Worm (Caenorhabditis elegans): Measurements from ENCODE around the gene R13H9.6.
"Not testable (repeated sequence)": the region's sequence is repeated elsewhere in the genome, so short reads cannot be mapped to it uniquely, and the experiment has no call there.

- not testable (repeated sequence) for TF ChIP-seq nhr-6 (tag; optimal IDR thresholded peaks at IDR 0.05); skn-1 (tag; optimal IDR thresholded peaks at IDR 0.05); blmp-1 (tag; optimal IDR thresholded peaks at IDR 0.05; ENCODE audit: insufficient read depth); ZK546.5 (tag; optimal IDR thresholded peaks at IDR 0.05); nhr-129 (tag; optimal IDR thresholded peaks at IDR 0.05); lsy-2 (tag; optimal IDR thresholded peaks at IDR 0.05); ama-1 (optimal IDR thresholded peaks at IDR 0.05)
These were observed 2.2 kb upstream of the R13H9.6 start, which contains the start of gene C02B10.6 for ce11 chrIV:5070593-5070992.
